Worm (Caenorhabditis elegans) whole organism, midembryonic: Measurements from ENCODE around the gene del-5.

Source experiments
- cog-1 ChIP-seq: sonication (generic microtip); optimal IDR thresholded peaks from 2 replicates; lab custom pipeline; 2016; ENCODE audit warnings: missing genetic modification characterization, missing compliant biosample characterization
- flt-1 ChIP-seq: fragments of 200-800 bp; sonication (Bioruptor generic); IDR thresholded peaks from 2 replicates; pipeline ENCODE4 v1.3.6; 2022; ENCODE audit warnings: missing genetic modification characterization, missing compliant biosample characterization
- ref-1 ChIP-seq: fragments of 200-800 bp; sonication (Bioruptor generic); conservative IDR thresholded peaks from 2 replicates; pipeline ENCODE4 v1.3.6; 2022; ENCODE audit warnings: missing genetic modification reagents, missing genetic modification characterization, missing compliant biosample characterization
- ztf-23 ChIP-seq: fragments of 200-800 bp; sonication (Bioruptor generic); IDR thresholded peaks from 2 replicates; pipeline ENCODE4 v1.3.6; 2022; ENCODE audit warnings: missing genetic modification reagents, missing genetic modification characterization, missing compliant biosample characterization
- ztf-29 ChIP-seq: fragments of 200-800 bp; sonication (Bioruptor generic); IDR thresholded peaks from 2 replicates; pipeline ENCODE4 v1.3.6; 2022; ENCODE audit warnings: missing genetic modification reagents, missing genetic modification characterization, missing compliant biosample characterization

DNA sequence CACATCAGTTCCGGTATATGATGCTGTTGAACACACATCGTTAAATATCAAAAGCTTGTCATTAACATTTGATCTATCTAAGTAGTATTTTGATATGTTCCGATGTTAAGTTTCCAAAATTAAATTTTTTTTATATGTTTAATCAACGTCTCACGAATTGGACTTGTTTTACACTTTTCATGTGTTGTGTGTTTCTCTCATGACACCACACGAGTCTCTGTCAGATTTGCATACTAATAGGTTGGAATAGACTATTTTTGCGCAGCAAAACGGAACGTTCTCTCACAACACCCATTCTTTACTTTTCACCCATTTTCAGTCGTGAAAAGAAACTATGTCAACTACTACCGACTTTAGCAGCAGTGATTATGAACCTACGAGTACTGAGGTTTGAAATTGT, 37.4 kb downstream of the del-5 start, which contains the start of gene K09C8.8:
- TF ChIP-seq ref-1 (GFP tag; lab: Robert Waterston, UW) (no peak), cog-1 (tag; lab: Kevin White, UChicago) (no peak), ztf-29 (GFP tag; lab: Robert Waterston, UW) (no peak), flt-1 (no peak), ztf-23 (no peak)
